Fruit fly (Drosophila melanogaster): ENCODE data around the gene CG43391.
A peak's percentile ranks its signal among the peaks of the same experiment; 100 is the strongest.

Gene CG43391

DNA sequence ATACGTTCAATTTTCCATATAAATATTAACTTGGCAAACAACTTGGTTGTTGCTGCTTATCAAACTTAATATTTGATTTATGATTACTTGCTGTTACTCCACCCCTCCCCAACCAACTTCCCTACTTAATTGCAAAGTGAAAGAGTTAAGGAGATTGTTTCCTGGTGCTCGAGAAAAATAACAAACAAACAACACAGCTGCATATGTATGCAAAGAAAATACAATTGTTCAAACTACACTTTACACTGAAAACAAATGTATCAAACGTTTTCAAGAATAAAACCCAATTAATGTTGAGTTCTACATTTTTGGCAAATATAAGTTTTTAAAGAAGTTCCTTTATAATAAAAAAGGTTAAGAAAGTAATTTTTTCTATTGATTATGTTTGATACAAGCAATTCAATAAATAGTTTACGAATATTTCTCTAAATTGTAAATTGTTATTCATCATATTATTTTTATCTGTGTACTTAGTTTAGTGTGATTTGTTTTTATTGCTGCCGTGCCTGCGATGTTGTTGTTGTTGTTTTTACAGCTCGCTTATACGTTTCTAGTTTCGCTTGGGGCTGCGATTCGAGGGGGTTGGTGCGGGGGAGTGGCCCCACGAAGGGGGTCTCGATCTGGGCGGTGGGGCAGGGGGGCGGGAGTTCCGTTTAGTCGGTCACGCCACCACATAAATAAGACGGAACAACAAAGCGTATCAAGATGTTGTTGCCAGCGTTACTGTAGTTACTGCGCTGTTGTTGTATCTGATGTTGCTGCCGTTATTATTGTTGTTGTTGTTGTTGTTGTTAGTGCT, 25.0 kb downstream of the CG43391 start (continued):
- TF ChIP-seq CG16815 (GFP tag; optimal IDR thresholded peaks at IDR 0.05) (peak; percentile 56), CG14860 (GFP tag; IDR thresholded peaks at IDR 0.05; ENCODE audit: partially characterized antibody) (no peak), CG33213 (GFP tag; optimal IDR thresholded peaks at IDR 0.05) (peak; percentile 41), unc-4 (GFP tag; IDR thresholded peaks at IDR 0.05; ENCODE audit: partially characterized antibody) (no peak), Dad (GFP tag; optimal IDR thresholded peaks at IDR 0.05) (no peak), hb (GFP tag; IDR thresholded peaks at IDR 0.05; ENCODE audit: partially characterized antibody) (no peak), so (GFP tag; IDR thresholded peaks at IDR 0.05) (peak; percentile 51; the same call in 1 of the 3 replicates), gfzf (GFP tag; optimal IDR thresholded peaks at IDR 0.05) (no peak), CG8388 (GFP tag; optimal IDR thresholded peaks at IDR 0.05) (peak; percentile 76), bigmax (GFP tag; optimal IDR thresholded peaks at IDR 0.05) (no peak), Mad (GFP tag; optimal IDR thresholded peaks at IDR 0.05) (no peak), cas (GFP tag; IDR thresholded peaks at IDR 0.05) (no peak), seq (GFP tag; IDR thresholded peaks at IDR 0.05) (no peak), CG32772 (GFP tag; IDR thresholded peaks at IDR 0.05) (peak; percentile 46; the same call in 1 of the 2 replicates), odd (GFP tag; optimal IDR thresholded peaks at IDR 0.05) (peak; percentile 72), dm (GFP tag; optimal IDR thresholded peaks at IDR 0.05) (peak; percentile 31), CG7963 (GFP tag; IDR thresholded peaks at IDR 0.05; ENCODE audit: partially characterized antibody) (0 out of 3 replicates have a peak, but pooled peaks have one; percentile 7), vnd (GFP tag; IDR thresholded peaks at IDR 0.05; ENCODE audit: partially characterized antibody) (no peak), CG2116 (GFP tag; optimal IDR thresholded peaks at IDR 0.05) (peak; percentile 35), sisA (GFP tag; IDR thresholded peaks at IDR 0.05) (peak; percentile 16; the same call in 1 of the 2 replicates), CG11723 (GFP tag; optimal IDR thresholded peaks at IDR 0.05) (peak; percentile 10), CG18011 (GFP tag; optimal IDR thresholded peaks at IDR 0.05) (no peak), Fer3 (tag; optimal IDR thresholded peaks at IDR 0.05) (peak; percentile 80), CG12744 (GFP tag; optimal IDR thresholded peaks at IDR 0.05) (peak; percentile 20), CG18599 (GFP tag; optimal IDR thresholded peaks at IDR 0.05) (peak; percentile 76), CG6791 (GFP tag; IDR thresholded peaks at IDR 0.05; ENCODE audit: partially characterized antibody) (no peak)

DNA sequence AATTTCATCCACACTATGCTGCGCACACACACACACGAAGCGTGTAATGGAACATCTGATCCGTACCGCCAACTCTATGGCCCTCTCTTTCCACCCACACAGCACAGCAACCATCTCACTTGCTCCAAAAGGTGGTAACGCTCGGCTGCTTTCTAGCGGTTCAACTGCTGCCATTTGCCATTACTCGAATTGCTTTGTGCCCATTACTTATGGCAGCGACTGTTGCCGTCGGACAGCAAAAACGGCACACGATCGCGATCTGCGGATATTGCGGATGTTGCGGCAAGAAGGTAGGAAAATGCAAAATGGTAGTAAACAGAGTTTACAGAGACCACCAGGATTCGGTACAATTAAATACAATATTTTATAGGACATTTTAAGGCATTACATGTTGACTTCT, 26.0 kb downstream of the CG43391 start:
- TF ChIP-seq CG33557 (GFP tag; optimal IDR thresholded peaks at IDR 0.05) (no peak), twi (tag; optimal IDR thresholded peaks at IDR 0.05) (no peak), CG8290 (GFP tag; optimal IDR thresholded peaks at IDR 0.05) (no peak), CG8290 (tag; optimal IDR thresholded peaks at IDR 0.05) (peak in 1 of 2 experiments; percentile 15), Six4 (GFP tag; optimal IDR thresholded peaks at IDR 0.05) (no peak), CG6813 (GFP tag; optimal IDR thresholded peaks at IDR 0.05) (no peak), Ada2b (GFP tag; IDR thresholded peaks at IDR 0.05) (no peak), CG13894 (tag; optimal IDR thresholded peaks at IDR 0.05) (no peak), nmo (GFP tag; optimal IDR thresholded peaks at IDR 0.05) (no peak), pros (GFP tag; optimal IDR thresholded peaks at IDR 0.05) (peak; percentile 20), Neu2 (GFP tag; optimal IDR thresholded peaks at IDR 0.05; ENCODE audit: borderline replicate concordance) (peak; percentile 75), D (optimal IDR thresholded peaks at IDR 0.05) (peak; percentile 54), D (GFP tag; optimal IDR thresholded peaks at IDR 0.05) (no peak), Dbx (GFP tag; IDR thresholded peaks at IDR 0.05) (no peak), bigmax (GFP tag; optimal IDR thresholded peaks at IDR 0.05) (no peak), CG31365 (tag; optimal IDR thresholded peaks at IDR 0.05) (no peak), Dip2 (GFP tag; IDR thresholded peaks at IDR 0.05) (no peak), CG1832 (GFP tag; optimal IDR thresholded peaks at IDR 0.05) (peak; percentile 39), dpn (GFP tag; optimal IDR thresholded peaks at IDR 0.05) (no peak), cg (GFP tag; optimal IDR thresholded peaks at IDR 0.05) (peak; percentile 66), CG8388 (GFP tag; optimal IDR thresholded peaks at IDR 0.05) (peak; percentile 76), cato (GFP tag; optimal IDR thresholded peaks at IDR 0.05; ENCODE audit: borderline replicate concordance) (no peak), CG2199 (GFP tag; IDR thresholded peaks at IDR 0.05) (0 out of 3 replicates have a peak, but pooled peaks have one; percentile 25), CG5180 (GFP tag; optimal IDR thresholded peaks at IDR 0.05) (no peak)
